Worm (Caenorhabditis elegans): ENCODE results near the gene W06F12.3.
A peak's percentile ranks its signal among the peaks of the same experiment; 100 is the strongest.

DNA sequence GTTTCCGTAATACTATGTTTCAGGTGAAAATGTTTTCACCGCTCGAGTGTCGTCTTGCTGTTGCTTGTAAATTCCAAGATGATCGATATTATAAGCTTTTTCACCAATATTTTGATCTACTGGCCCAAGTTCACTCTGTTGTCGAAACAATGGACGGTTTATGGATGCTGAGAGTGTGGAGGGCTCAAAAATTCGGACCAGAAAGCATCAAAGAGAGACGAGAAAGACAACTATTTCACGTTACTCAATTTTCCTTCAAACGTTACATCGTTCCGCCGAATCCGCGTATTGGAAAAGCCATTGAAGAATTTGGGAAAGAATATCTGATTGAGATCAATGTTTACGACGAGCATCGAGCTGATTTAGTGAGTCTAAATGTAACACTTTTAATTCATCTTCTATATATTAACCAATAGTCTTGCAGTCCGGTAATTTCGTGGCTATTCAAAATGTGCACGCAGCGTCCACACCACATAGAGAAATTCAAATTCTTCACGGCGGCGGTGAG, 45.4 kb downstream of the W06F12.3 start, which contains the start of gene pot-3:
- TF ChIP-seq elt-2 (tag; optimal IDR thresholded peaks at IDR 0.05) = no peak
- no peak for TF ChIP-seq tbx-2 (tag; optimal IDR thresholded peaks at IDR 0.05)
- no peak for TF ChIP-seq nhr-11 (tag; optimal IDR thresholded peaks at IDR 0.05)
- TF ChIP-seq unc-62 (GFP tag; optimal IDR thresholded peaks at IDR 0.05) = no peak
- TF ChIP-seq fkh-10 (GFP tag; optimal IDR thresholded peaks at IDR 0.05) = no peak
- no peak for TF ChIP-seq ama-1 (optimal IDR thresholded peaks at IDR 0.05)
- TF ChIP-seq daf-12 (tag; optimal IDR thresholded peaks at IDR 0.05) = no peak
- peak; percentile 49 for TF ChIP-seq ztf-11 (tag; optimal IDR thresholded peaks at IDR 0.05)
- no peak for TF ChIP-seq jun-1 (tag; optimal IDR thresholded peaks at IDR 0.05)
- no peak for TF ChIP-seq nhr-237 (tag; optimal IDR thresholded peaks at IDR 0.05)
- TF ChIP-seq ZK546.5 (tag; optimal IDR thresholded peaks at IDR 0.05) = no peak
- no peak for TF ChIP-seq pha-4 (tag; optimal IDR thresholded peaks at IDR 0.05)

All from whole organism, L3 larva.